Fruit fly (Drosophila melanogaster): ENCODE results near the gene ppk28.

ppk28 gene

dm6 chrX:16772882-16773827 is 32.7 kb upstream of the ppk28 start (continued):
- TF ChIP-seq wdn (GFP tag; IDR thresholded peaks at IDR 0.05) (no peak), dan (GFP tag; IDR thresholded peaks at IDR 0.05) (peak; percentile 64; the same call in 1 of the 2 replicates), repo (GFP tag; optimal IDR thresholded peaks at IDR 0.05) (peak; percentile 51), CG8359 (GFP tag; optimal IDR thresholded peaks at IDR 0.05; ENCODE audit: borderline replicate concordance) (peak; percentile 28), CG2678 (tag; optimal IDR thresholded peaks at IDR 0.05) (peak; percentile 42), Fer2 (tag; optimal IDR thresholded peaks at IDR 0.05) (no peak), Asciz (GFP tag; optimal IDR thresholded peaks at IDR 0.05) (peak; percentile 11), Doc3 (GFP tag; IDR thresholded peaks at IDR 0.05; ENCODE audit: partially characterized antibody) (no peak), lov (optimal IDR thresholded peaks at IDR 0.05) (no peak), lov (GFP tag; IDR thresholded peaks at IDR 0.05) (peak; percentile 81), CHES-1-like (GFP tag; optimal IDR thresholded peaks at IDR 0.05) (no peak), dmrt11E (tag; optimal IDR thresholded peaks at IDR 0.05) (peak; percentile 44), Myb (GFP tag; optimal IDR thresholded peaks at IDR 0.05) (no peak), mam (GFP tag; optimal IDR thresholded peaks at IDR 0.05) (peak; percentile 61), nerfin-1 (tag; optimal IDR thresholded peaks at IDR 0.05) (peak; percentile 30), H15 (GFP tag; IDR thresholded peaks at IDR 0.05) (peak; percentile 76), nau (GFP tag; optimal IDR thresholded peaks at IDR 0.05) (peak; percentile 25), Bgb (GFP tag; IDR thresholded peaks at IDR 0.05; ENCODE audit: partially characterized antibody) (no peak), ttk (GFP tag; IDR thresholded peaks at IDR 0.05) (peak; percentile 72), CG11723 (GFP tag; optimal IDR thresholded peaks at IDR 0.05) (no peak), trh (GFP tag; optimal IDR thresholded peaks at IDR 0.05) (no peak), pb (GFP tag; optimal IDR thresholded peaks at IDR 0.05) (peak; percentile 49), Mrtf (GFP tag; IDR thresholded peaks at IDR 0.05) (0 out of 3 replicates have a peak, but pooled peaks have one; percentile 16), CG32767 (GFP tag; IDR thresholded peaks at IDR 0.05) (peak; percentile 58), btn (GFP tag; optimal IDR thresholded peaks at IDR 0.05) (peak; percentile 9), hkb (optimal IDR thresholded peaks at IDR 0.05) (no peak), hkb (GFP tag; IDR thresholded peaks at IDR 0.05) (peak; percentile 75), CG11504 (tag; optimal IDR thresholded peaks at IDR 0.05) (peak; percentile 71), dpn (GFP tag; optimal IDR thresholded peaks at IDR 0.05) (peak; percentile 29 to 68), CG14965 (GFP tag; optimal IDR thresholded peaks at IDR 0.05; ENCODE audit: borderline replicate concordance) (no peak), vnd (GFP tag; IDR thresholded peaks at IDR 0.05; ENCODE audit: partially characterized antibody) (no peak), pros (GFP tag; optimal IDR thresholded peaks at IDR 0.05) (no peak), CG3065 (GFP tag; optimal IDR thresholded peaks at IDR 0.05) (no peak), Lim3 (GFP tag; IDR thresholded peaks at IDR 0.05) (no peak), sna (GFP tag; IDR thresholded peaks at IDR 0.05; ENCODE audit: partially characterized antibody) (no peak), exex (tag; optimal IDR thresholded peaks at IDR 0.05) (no peak), fd3F (GFP tag; optimal IDR thresholded peaks at IDR 0.05) (no peak), CG1602 (GFP tag; optimal IDR thresholded peaks at IDR 0.05) (peak; percentile 46), CG31365 (tag; optimal IDR thresholded peaks at IDR 0.05) (no peak), ara (GFP tag; IDR thresholded peaks at IDR 0.05) (peak; percentile 85), HLH4C (GFP tag; IDR thresholded peaks at IDR 0.05; ENCODE audit: partially characterized antibody) (no peak), TFAM (GFP tag; optimal IDR thresholded peaks at IDR 0.05) (no peak), crc (GFP tag; optimal IDR thresholded peaks at IDR 0.05) (no peak), cg (GFP tag; optimal IDR thresholded peaks at IDR 0.05) (no peak), Adf1 (GFP tag; IDR thresholded peaks at IDR 0.05) (no peak), CG7556 (GFP tag; optimal IDR thresholded peaks at IDR 0.05) (peak; percentile 17), HLH3B (GFP tag; IDR thresholded peaks at IDR 0.05) (peak; percentile 56), rib (GFP tag; IDR thresholded peaks at IDR 0.05) (no peak), CG6272 (GFP tag; IDR thresholded peaks at IDR 0.05) (0 out of 2 replicates have a peak, but pooled peaks have one; percentile 42)

Measured in whole organism, embryonic.